Worm (Caenorhabditis elegans) whole organism, young adult: ENCODE results near the gene Y79H2A.12.

ENCODE experiments used
- F10E7.11 ChIP-seq: sonication (generic microtip); optimal IDR thresholded peaks from 2 replicates; lab custom pipeline; 2017; ENCODE audit warnings: mild to moderate bottlenecking, missing genetic modification characterization, moderate library complexity, missing compliant biosample characterization
- ama-1 ChIP-seq, 3 experiments: fragments of 150-350 bp in 1 of 3; sonication (generic microtip) in 2 of 3; optimal IDR thresholded peaks; 2 replicates each; lab custom pipeline; 2014 to 2018; ENCODE audit warnings: missing biosample characterization in 2 of 3, missing genetic modification characterization in 2 of 3, missing genetic modification reagents in 2 of 3
- ccch-3 ChIP-seq: fragments of 200-800 bp; sonication (Bioruptor generic); optimal IDR thresholded peaks from 2 replicates; lab custom pipeline; 2018; ENCODE audit warnings: mild to moderate bottlenecking, missing genetic modification characterization, missing compliant biosample characterization
- ceh-58 ChIP-seq: fragments of 200-800 bp; sonication (Bioruptor generic); IDR thresholded peaks from 2 replicates; pipeline ENCODE4 v1.3.6; 2022; ENCODE audit warnings: missing genetic modification characterization, missing compliant biosample characterization
- dpl-1 ChIP-seq: fragments of 150-350 bp; optimal IDR thresholded peaks from 2 replicates; lab custom pipeline; 2014; ENCODE audit warnings: missing biosample characterization, missing genetic modification reagents, missing genetic modification characterization
- efl-1 ChIP-seq: fragments of 150-350 bp; optimal IDR thresholded peaks from 2 replicates; lab custom pipeline; 2014; ENCODE audit warnings: missing biosample characterization, missing genetic modification reagents, missing genetic modification characterization
- lin-35 ChIP-seq, 3 experiments: fragments of 150-350 bp in 2 of 3; sonication (generic microtip) in 1 of 3; optimal IDR thresholded peaks; 2 replicates each; lab custom pipeline; 2014 to 2018; ENCODE audit warnings: missing biosample characterization in 3 of 3, missing genetic modification characterization in 3 of 3, missing genetic modification reagents in 3 of 3
- pha-4 ChIP-seq: fragments of 150-350 bp; sonication (generic microtip); optimal IDR thresholded peaks from 2 replicates; lab custom pipeline; 2014; ENCODE audit warnings: missing biosample characterization, missing genetic modification reagents, missing genetic modification characterization
- rpc-1 ChIP-seq, 2 experiments: fragments of 150-350 bp in 1 of 2; sonication (generic microtip) in 1 of 2; optimal IDR thresholded peaks; 2 replicates each; lab custom pipeline; 2014 to 2018; ENCODE audit warnings: missing biosample characterization in 1 of 2, missing genetic modification characterization in 1 of 2, missing genetic modification reagents in 1 of 2, missing genotype in 1 of 2
- sptf-2 ChIP-seq: fragments of 200-800 bp; sonication (Bioruptor generic); optimal IDR thresholded peaks from 2 replicates; lab custom pipeline; 2018; ENCODE audit warnings: mild to moderate bottlenecking, missing genetic modification characterization, missing compliant biosample characterization
- unc-130 ChIP-seq: sonication (generic microtip); optimal IDR thresholded peaks from 2 replicates; lab custom pipeline; 2016; ENCODE audit warnings: missing genetic modification reagents, missing genetic modification characterization, missing compliant biosample characterization

DNA sequence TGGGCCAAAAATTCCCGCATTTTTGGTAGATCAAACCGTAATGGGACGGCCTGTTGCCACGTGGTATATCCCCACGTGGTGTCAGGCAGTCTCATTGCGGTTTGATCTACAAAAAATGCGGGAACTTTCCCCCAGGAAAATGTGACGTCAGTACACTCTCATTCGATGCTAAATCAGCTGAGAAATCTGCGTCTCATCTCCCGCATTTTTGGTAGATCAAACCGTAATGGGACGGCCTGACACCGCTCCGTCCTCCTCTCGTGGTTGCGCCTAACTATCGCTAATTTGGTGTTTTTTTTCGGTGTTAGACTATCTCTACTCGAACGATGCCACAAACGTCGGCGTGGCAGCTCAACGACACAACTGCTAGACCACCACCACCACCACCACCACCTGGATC, 32.7 kb upstream of the Y79H2A.12 start, which contains the start of gene zyg-8:
- TF ChIP-seq rpc-1 (optimal IDR thresholded peaks at IDR 0.05; lab: Kevin White, UChicago) = no peak
- TF ChIP-seq rpc-1 (tag; optimal IDR thresholded peaks at IDR 0.05; lab: Kevin White, UChicago) = no peak
- TF ChIP-seq ccch-3 = no peak
- TF ChIP-seq efl-1 (GFP tag; lab: Kevin White, UChicago) = no peak
- TF ChIP-seq F10E7.11 (tag; lab: Kevin White, UChicago) = no peak
- TF ChIP-seq ceh-58 (GFP tag; lab: Robert Waterston, UW) = no peak
- no peak for TF ChIP-seq sptf-2 (GFP tag; lab: Kevin White, UChicago)
- no peak for TF ChIP-seq unc-130 (GFP tag; lab: Kevin White, UChicago)
- TF ChIP-seq pha-4 (tag; lab: Kevin White, UChicago) = no peak
- no peak for TF ChIP-seq lin-35 (GFP tag; optimal IDR thresholded peaks at IDR 0.05; lab: Kevin White, UChicago)
- TF ChIP-seq ama-1 (optimal IDR thresholded peaks at IDR 0.05; lab: Kevin White, UChicago) = no peak
- no peak for TF ChIP-seq ama-1 (GFP tag; optimal IDR thresholded peaks at IDR 0.05; lab: Kevin White, UChicago)
- no peak for TF ChIP-seq dpl-1 (GFP tag; lab: Kevin White, UChicago)
